Worm (Caenorhabditis elegans): ENCODE measurements around the gene alh-10.

Gene alh-10

DNA sequence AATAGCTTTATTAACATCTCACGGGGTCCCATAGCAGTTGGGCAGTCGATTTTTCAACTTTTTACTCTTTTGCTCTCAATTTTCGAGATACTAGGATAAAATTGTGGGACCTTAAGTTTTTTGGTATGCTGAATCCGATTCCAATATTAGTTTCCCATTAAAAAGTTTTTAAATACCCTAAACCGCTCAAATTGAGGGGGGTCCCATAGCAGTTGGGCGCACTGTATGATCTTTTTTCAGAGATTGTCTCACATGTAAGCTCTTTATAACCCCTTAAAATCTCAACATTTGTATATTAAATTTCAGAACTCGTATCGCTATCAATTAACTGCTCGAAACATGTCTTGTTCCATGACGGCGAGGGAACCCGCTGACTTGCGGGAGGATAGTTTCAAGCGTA lies 37.3 kb downstream of the alh-10 start, which contains the start of gene C36B7.2:
Gene C36B7.2, plus strand, starts transcription at position 301 of the 400 bp plus-strand sequence.
- TF ChIP-seq zip-4 (GFP tag; optimal IDR thresholded peaks at IDR 0.05): no peak
- TF ChIP-seq ceh-8 (GFP tag; optimal IDR thresholded peaks at IDR 0.05): no peak
- no peak for TF ChIP-seq blmp-1 (tag; optimal IDR thresholded peaks at IDR 0.05)
- TF ChIP-seq fkh-8 (tag; optimal IDR thresholded peaks at IDR 0.05): no peak
- no peak for TF ChIP-seq efl-1 (optimal IDR thresholded peaks at IDR 0.05)
- TF ChIP-seq efl-1 (GFP tag; optimal IDR thresholded peaks at IDR 0.05 in 1 of 2): no peak
- no peak for TF ChIP-seq ztf-4 (tag; optimal IDR thresholded peaks at IDR 0.05)
- no peak for TF ChIP-seq elt-3 (tag; optimal IDR thresholded peaks at IDR 0.05)
- TF ChIP-seq ceh-88 (GFP tag; IDR thresholded peaks at IDR 0.05): no peak
- TF ChIP-seq tlp-1 (tag; optimal IDR thresholded peaks at IDR 0.05): no peak
- no peak for TF ChIP-seq ets-5 (GFP tag; IDR thresholded peaks at IDR 0.05)
- TF ChIP-seq unc-86 (tag; optimal IDR thresholded peaks at IDR 0.05): no peak

DNA sequence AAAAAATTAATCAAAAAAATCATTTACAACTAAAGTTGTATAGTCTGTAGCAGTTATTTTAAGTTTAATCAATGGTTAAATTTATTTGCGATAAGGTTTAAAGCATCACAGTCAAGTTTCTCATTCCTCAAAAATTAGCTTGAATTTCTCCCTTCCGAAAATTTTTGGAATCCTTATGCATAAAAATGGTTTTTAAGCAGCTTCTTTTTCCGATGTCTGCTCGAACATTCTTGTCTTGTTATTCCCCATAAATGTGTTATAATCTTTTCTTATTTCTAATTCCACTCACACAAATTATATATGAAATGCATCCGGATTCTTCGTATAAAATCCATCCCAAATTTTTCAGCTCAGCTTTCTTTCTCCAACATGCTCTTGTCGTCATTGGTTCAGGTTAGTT lies 42.0 kb downstream of the alh-10 start, which contains the start of gene C36B7.3:
Gene C36B7.3, plus strand, starts transcription at position 301 of the 400 bp plus-strand sequence.
- TF ChIP-seq ceh-90 (tag; optimal IDR thresholded peaks at IDR 0.05): no peak
- peak; percentile 3 for TF ChIP-seq dsc-1 (tag; optimal IDR thresholded peaks at IDR 0.05)

DNA sequence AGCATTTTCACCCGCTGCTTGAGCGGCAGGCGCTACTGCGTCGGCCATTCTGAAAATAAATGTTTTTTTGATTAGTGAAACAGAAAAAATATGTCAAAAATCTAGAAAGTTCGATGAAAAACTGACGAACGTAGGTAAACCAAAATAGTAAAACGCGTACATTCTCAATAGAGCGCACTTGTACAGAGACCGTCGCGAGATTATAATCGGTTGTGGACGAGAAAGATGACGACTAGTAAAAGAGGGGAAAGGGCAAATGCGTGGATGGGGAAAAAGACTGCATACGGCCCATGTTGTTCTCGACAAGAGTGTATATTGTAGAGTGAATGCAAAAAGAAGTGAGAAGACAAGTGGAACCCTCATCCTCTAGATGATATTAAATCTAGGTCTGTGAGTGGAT lies 43.2 kb downstream of the alh-10 start, which contains the start of gene C36B7.6:
Gene C36B7.6, minus strand, starts transcription at position 49 of the 400 bp plus-strand sequence.
- TF ChIP-seq efl-1 (optimal IDR thresholded peaks at IDR 0.05): peak in 1 of 2 experiments; percentile 14
- peak in 1 of 2 experiments; percentile 1 for TF ChIP-seq efl-1 (GFP tag; optimal IDR thresholded peaks at IDR 0.05 in 1 of 2)
- peak; percentile 0 for TF ChIP-seq unc-130 (tag; optimal IDR thresholded peaks at IDR 0.05)
- no peak for TF ChIP-seq sox-4 (tag; optimal IDR thresholded peaks at IDR 0.05)
- peak; percentile 26 for TF ChIP-seq nhr-20 (tag; optimal IDR thresholded peaks at IDR 0.05)
- TF ChIP-seq egl-13 (tag; optimal IDR thresholded peaks at IDR 0.05): no peak
- peak; percentile 60 for TF ChIP-seq mep-1 (tag; optimal IDR thresholded peaks at IDR 0.05)
- peak; percentile 74 for TF ChIP-seq blmp-1 (tag; optimal IDR thresholded peaks at IDR 0.05)
- TF ChIP-seq dpl-1 (GFP tag; optimal IDR thresholded peaks at IDR 0.05): peak; percentile 16 to 31 (median 29)
- TF ChIP-seq nhr-19 (GFP tag; conservative IDR thresholded peaks at IDR 0.05): 0 out of 2 replicates have a peak, but pooled peaks have one; percentile 5
- TF ChIP-seq lsy-2 (tag; optimal IDR thresholded peaks at IDR 0.05): peak in 1 of 2 experiments; percentile 49
- peak; percentile 45 for TF ChIP-seq C16A3.4 (tag; optimal IDR thresholded peaks at IDR 0.05)
- TF ChIP-seq snpc-4 (tag; optimal IDR thresholded peaks at IDR 0.05): no peak
- no peak for TF ChIP-seq sup-37 (GFP tag; optimal IDR thresholded peaks at IDR 0.05)
- peak; percentile 53 for TF ChIP-seq snu-23 (GFP tag; optimal IDR thresholded peaks at IDR 0.05)
- peak in 1 of 2 experiments; percentile 45 for TF ChIP-seq mdl-1 (tag; optimal IDR thresholded peaks at IDR 0.05)
- TF ChIP-seq lin-39 (tag; optimal IDR thresholded peaks at IDR 0.05): no peak
- peak; percentile 7 for TF ChIP-seq nhr-90 (tag; optimal IDR thresholded peaks at IDR 0.05; ENCODE audit: poor library complexity)
- peak; percentile 69 for TF ChIP-seq lin-14 (GFP tag; optimal IDR thresholded peaks at IDR 0.05)
- TF ChIP-seq ceh-82 (tag; optimal IDR thresholded peaks at IDR 0.05): peak in 1 of 3 experiments; percentile 20
- TF ChIP-seq xbp-1 (tag; optimal IDR thresholded peaks at IDR 0.05): peak; percentile 71
- peak; percentile 17 to 65 for TF ChIP-seq lin-35 (GFP tag; optimal IDR thresholded peaks at IDR 0.05)
- TF ChIP-seq lin-15B (tag; optimal IDR thresholded peaks at IDR 0.05): peak; percentile 22
- no peak for TF ChIP-seq C04F5.9 (tag; optimal IDR thresholded peaks at IDR 0.05)

DNA sequence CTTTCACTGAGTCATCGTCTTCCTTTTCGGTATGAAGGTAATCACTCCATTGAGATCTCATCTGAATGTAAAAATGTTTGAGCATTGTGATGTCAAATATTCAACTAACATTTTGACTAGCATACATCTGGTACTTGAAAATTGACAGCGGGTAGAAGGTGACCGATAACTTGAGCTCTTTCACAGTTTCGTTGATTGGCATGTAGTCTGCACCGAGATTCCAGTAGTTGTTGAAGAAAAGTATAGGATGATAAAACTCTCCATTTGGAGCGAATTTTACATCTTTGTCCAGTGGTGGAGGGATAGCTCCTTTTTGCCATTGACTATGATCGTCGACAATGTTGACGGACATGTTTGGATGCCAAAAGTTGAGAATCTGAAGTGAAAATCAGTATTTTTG lies 44.4 kb downstream of the alh-10 start:
- TF ChIP-seq lin-14 (GFP tag; optimal IDR thresholded peaks at IDR 0.05) (no peak), efl-1 (optimal IDR thresholded peaks at IDR 0.05) (no peak), efl-1 (GFP tag; optimal IDR thresholded peaks at IDR 0.05 in 1 of 2) (peak in 1 of 2 experiments; percentile 84), nhr-71 (tag; optimal IDR thresholded peaks at IDR 0.05) (no peak), fos-1 (tag; optimal IDR thresholded peaks at IDR 0.05) (no peak)

Data from whole organism, L1 larva.